Fruit fly (Drosophila melanogaster): Measurements from ENCODE around the gene CG5013.

dm6 chr3R:16030445-16030844 is 19.0 kb upstream of the CG5013 start:
- TF ChIP-seq CG8478 (optimal IDR thresholded peaks at IDR 0.05) (no peak), EcR (GFP tag; optimal IDR thresholded peaks at IDR 0.05) (no peak), pan (optimal IDR thresholded peaks at IDR 0.05) (no peak), Dll (optimal IDR thresholded peaks at IDR 0.05) (no peak), usp (GFP tag; optimal IDR thresholded peaks at IDR 0.05) (no peak)
